Fruit fly (Drosophila melanogaster): ENCODE data around the gene CG11294.

CG11294 gene

DNA sequence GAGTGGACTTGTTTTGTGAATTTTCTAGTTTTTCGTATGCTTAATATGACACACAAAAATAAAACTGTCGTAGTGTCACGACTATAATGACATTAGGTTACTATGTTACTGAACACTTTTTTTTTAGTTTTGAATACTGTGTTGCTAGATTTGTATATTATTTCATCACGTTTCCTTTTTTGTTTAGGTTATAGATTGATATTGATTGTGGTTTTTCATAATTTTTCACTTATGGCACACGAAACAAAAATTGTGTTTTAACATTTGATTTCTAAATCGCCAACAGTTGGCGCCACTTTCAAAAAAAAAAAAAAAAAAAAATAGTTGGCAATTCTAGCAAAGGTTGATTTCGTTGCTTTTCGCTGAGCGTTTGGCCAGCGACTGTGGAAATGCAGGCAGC, at the start of gene CG11294:
TSS of gene CG11294 (minus strand) at position 101 of the 400 bp plus-strand sequence.
- TF ChIP-seq Hr96 (GFP tag; optimal IDR thresholded peaks at IDR 0.05) (no peak), CG1620 (GFP tag; optimal IDR thresholded peaks at IDR 0.05) (no peak), bab1 (GFP tag; optimal IDR thresholded peaks at IDR 0.05) (no peak), CG5204 (GFP tag; optimal IDR thresholded peaks at IDR 0.05) (no peak), tj (GFP tag; optimal IDR thresholded peaks at IDR 0.05) (no peak), CG12768 (GFP tag; optimal IDR thresholded peaks at IDR 0.05) (no peak), Mnt (GFP tag; optimal IDR thresholded peaks at IDR 0.05) (no peak), Clk (GFP tag; optimal IDR thresholded peaks at IDR 0.05) (no peak), CG33017 (tag; optimal IDR thresholded peaks at IDR 0.05) (no peak), CG11617 (GFP tag; optimal IDR thresholded peaks at IDR 0.05) (no peak), cnc (optimal IDR thresholded peaks at IDR 0.05) (no peak), CG7101 (tag; optimal IDR thresholded peaks at IDR 0.05) (no peak), toe (GFP tag; optimal IDR thresholded peaks at IDR 0.05) (no peak), pad (GFP tag; optimal IDR thresholded peaks at IDR 0.05) (no peak), CG7045 (GFP tag; optimal IDR thresholded peaks at IDR 0.05) (no peak)

DNA sequence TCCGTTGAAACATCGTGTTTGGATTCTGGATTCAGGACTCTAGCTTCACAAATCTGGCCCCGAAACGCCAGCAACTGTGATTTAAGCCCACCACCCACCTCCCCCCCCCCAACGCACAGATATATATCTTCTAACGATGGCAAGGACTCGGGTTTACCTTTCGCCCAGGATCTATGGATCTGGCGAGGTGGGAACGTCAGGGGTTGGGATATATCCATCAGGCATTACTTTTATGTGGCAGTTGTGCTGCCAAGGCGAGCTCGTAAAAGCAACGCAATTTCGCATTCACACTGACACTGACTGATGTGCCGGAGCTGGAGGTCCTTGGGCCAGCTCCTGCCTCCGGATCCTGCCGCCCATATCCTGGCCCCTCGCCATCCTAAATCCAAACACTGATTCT, 39.0 kb upstream of the CG11294 start:
- TF ChIP-seq cnc (optimal IDR thresholded peaks at IDR 0.05) (no peak), CG14711 (tag; optimal IDR thresholded peaks at IDR 0.05) (no peak), CG33017 (tag; optimal IDR thresholded peaks at IDR 0.05) (no peak), bab1 (GFP tag; optimal IDR thresholded peaks at IDR 0.05) (no peak), cic (GFP tag; optimal IDR thresholded peaks at IDR 0.05) (no peak), pad (GFP tag; optimal IDR thresholded peaks at IDR 0.05) (no peak), toe (GFP tag; optimal IDR thresholded peaks at IDR 0.05) (no peak), Clk (GFP tag; optimal IDR thresholded peaks at IDR 0.05) (no peak), ovo (GFP tag; optimal IDR thresholded peaks at IDR 0.05) (no peak), CG1620 (GFP tag; optimal IDR thresholded peaks at IDR 0.05) (no peak), tj (GFP tag; optimal IDR thresholded peaks at IDR 0.05) (no peak), CG7045 (GFP tag; optimal IDR thresholded peaks at IDR 0.05) (no peak), CG12768 (GFP tag; optimal IDR thresholded peaks at IDR 0.05) (no peak), Hr96 (GFP tag; optimal IDR thresholded peaks at IDR 0.05) (no peak), CG11617 (GFP tag; optimal IDR thresholded peaks at IDR 0.05) (no peak), Crg-1 (GFP tag; optimal IDR thresholded peaks at IDR 0.05) (no peak), CG5204 (GFP tag; optimal IDR thresholded peaks at IDR 0.05) (no peak), kay (GFP tag; ENCODE audit: borderline replicate concordance) (no peak)

DNA sequence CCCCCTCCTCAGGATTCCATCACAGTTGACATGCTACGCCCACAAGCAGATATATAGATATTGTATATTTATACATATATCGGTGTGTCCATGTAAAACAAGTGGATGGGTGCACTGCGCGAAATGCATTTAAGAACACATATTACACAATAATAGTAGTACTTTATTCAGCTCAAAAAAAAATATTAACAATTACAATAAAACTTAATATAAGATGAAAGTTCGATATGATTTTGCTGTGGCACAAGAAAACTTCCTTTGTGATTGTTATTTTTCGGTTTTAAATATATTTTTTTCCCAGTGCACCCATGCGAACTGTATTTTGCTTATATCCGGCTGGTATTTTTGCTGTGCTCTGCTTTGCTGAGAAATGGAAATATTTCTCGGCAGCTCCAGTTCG, 38.0 kb upstream of the CG11294 start:
- TF ChIP-seq CG12768 (GFP tag; optimal IDR thresholded peaks at IDR 0.05) = no peak
- TF ChIP-seq CG1620 (GFP tag; optimal IDR thresholded peaks at IDR 0.05) = no peak
- TF ChIP-seq pad (GFP tag; optimal IDR thresholded peaks at IDR 0.05) = no peak
- no peak for TF ChIP-seq Crg-1 (GFP tag; optimal IDR thresholded peaks at IDR 0.05)
- TF ChIP-seq ovo (GFP tag; optimal IDR thresholded peaks at IDR 0.05) = no peak
- TF ChIP-seq CG11617 (GFP tag; optimal IDR thresholded peaks at IDR 0.05) = no peak
- TF ChIP-seq Mnt (GFP tag; optimal IDR thresholded peaks at IDR 0.05) = no peak
- no peak for TF ChIP-seq CG7045 (GFP tag; optimal IDR thresholded peaks at IDR 0.05)
- TF ChIP-seq bab1 (GFP tag; optimal IDR thresholded peaks at IDR 0.05) = no peak
- no peak for TF ChIP-seq CG33017 (tag; optimal IDR thresholded peaks at IDR 0.05)
- TF ChIP-seq tj (GFP tag; optimal IDR thresholded peaks at IDR 0.05) = no peak
- TF ChIP-seq toe (GFP tag; optimal IDR thresholded peaks at IDR 0.05) = no peak
- no peak for TF ChIP-seq cnc (optimal IDR thresholded peaks at IDR 0.05)
- TF ChIP-seq Hr96 (GFP tag; optimal IDR thresholded peaks at IDR 0.05) = no peak
- TF ChIP-seq Clk (GFP tag; optimal IDR thresholded peaks at IDR 0.05) = no peak
- no peak for TF ChIP-seq CG7101 (tag; optimal IDR thresholded peaks at IDR 0.05)
- no peak for TF ChIP-seq CG5204 (GFP tag; optimal IDR thresholded peaks at IDR 0.05)
- TF ChIP-seq CG14711 (tag; optimal IDR thresholded peaks at IDR 0.05) = no peak
- TF ChIP-seq kay (GFP tag; ENCODE audit: borderline replicate concordance) = no peak
- no peak for TF ChIP-seq cic (GFP tag; optimal IDR thresholded peaks at IDR 0.05)

DNA sequence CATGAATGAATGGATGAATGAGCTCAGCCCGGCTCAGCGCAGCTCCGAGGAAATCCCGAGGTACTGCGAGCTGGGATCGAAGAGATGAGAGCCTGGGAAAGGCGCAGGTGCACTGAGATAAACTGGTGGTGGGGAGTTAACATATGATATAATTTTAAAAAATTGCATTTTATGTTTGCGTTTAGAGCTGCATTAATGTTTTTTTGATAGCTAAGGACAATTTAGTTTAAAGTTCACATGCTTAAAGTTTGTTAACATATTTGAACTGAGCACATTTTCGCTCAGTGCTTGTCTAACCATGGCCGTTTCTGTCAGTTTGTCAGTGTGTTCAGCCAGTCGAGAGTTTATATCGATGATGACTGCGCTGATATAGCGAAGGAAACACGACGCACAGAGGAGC, 36.9 kb upstream of the CG11294 start:
- TF ChIP-seq CG33017 (tag; optimal IDR thresholded peaks at IDR 0.05) = no peak
- no peak for TF ChIP-seq ovo (GFP tag; optimal IDR thresholded peaks at IDR 0.05)
- TF ChIP-seq CG7045 (GFP tag; optimal IDR thresholded peaks at IDR 0.05) = no peak
- no peak for TF ChIP-seq toe (GFP tag; optimal IDR thresholded peaks at IDR 0.05)
- no peak for TF ChIP-seq bab1 (GFP tag; optimal IDR thresholded peaks at IDR 0.05)
- no peak for TF ChIP-seq pad (GFP tag; optimal IDR thresholded peaks at IDR 0.05)
- TF ChIP-seq kay (GFP tag; ENCODE audit: borderline replicate concordance) = no peak
- TF ChIP-seq cnc (optimal IDR thresholded peaks at IDR 0.05) = no peak
- TF ChIP-seq CG11617 (GFP tag; optimal IDR thresholded peaks at IDR 0.05) = no peak
- TF ChIP-seq Mnt (GFP tag; optimal IDR thresholded peaks at IDR 0.05) = no peak
- TF ChIP-seq Hr96 (GFP tag; optimal IDR thresholded peaks at IDR 0.05) = no peak
- TF ChIP-seq CG7101 (tag; optimal IDR thresholded peaks at IDR 0.05) = no peak

DNA sequence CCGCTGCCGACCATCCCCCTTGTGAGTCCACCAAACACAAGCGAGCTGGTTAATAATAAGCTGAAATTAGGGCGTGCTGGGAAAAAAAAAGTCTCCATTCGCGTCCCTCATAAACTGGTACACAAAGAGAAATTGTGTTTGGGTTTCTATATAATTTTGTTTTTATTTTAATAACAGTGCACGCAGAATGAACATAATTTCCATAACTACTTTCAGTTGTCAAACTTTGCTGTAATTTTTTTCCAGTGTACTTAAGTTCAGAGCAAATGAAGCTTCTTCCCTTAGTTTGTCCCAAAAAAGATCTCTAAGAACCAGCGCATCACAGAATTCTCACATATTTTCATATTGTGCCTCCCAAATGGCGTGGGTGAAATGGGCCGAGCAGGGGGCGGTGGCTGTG, 34.6 kb upstream of the CG11294 start:
- TF ChIP-seq cnc (optimal IDR thresholded peaks at IDR 0.05) = no peak
- no peak for TF ChIP-seq CG12768 (GFP tag; optimal IDR thresholded peaks at IDR 0.05)

DNA sequence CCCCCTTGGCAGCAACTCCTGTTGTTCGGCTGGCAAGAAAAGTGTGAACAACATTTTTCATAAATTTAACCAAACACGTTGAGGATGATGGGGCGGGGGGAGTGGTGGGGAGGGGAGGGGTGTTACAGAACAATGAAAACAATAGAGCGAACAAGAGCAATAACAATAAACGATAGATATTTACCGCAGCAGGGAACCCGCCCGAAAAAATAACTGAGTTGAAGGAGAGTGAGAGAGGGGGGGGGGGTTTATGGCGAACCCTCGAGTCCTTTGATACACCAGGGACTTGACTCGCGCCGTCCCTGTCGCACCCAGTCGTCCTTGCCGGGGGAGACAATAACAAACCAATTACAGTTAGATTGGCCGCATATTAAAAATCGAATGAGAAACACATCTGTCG, 33.4 kb upstream of the CG11294 start:
- TF ChIP-seq Hr96 (GFP tag; optimal IDR thresholded peaks at IDR 0.05) (no peak), cic (GFP tag; optimal IDR thresholded peaks at IDR 0.05) (no peak), CG14711 (tag; optimal IDR thresholded peaks at IDR 0.05) (no peak), pad (GFP tag; optimal IDR thresholded peaks at IDR 0.05) (no peak), CG12768 (GFP tag; optimal IDR thresholded peaks at IDR 0.05) (no peak), toe (GFP tag; optimal IDR thresholded peaks at IDR 0.05) (no peak), Clk (GFP tag; optimal IDR thresholded peaks at IDR 0.05) (no peak), CG33017 (tag; optimal IDR thresholded peaks at IDR 0.05) (no peak), CG5204 (GFP tag; optimal IDR thresholded peaks at IDR 0.05) (no peak), tj (GFP tag; optimal IDR thresholded peaks at IDR 0.05) (no peak), Mnt (GFP tag; optimal IDR thresholded peaks at IDR 0.05) (no peak), cnc (optimal IDR thresholded peaks at IDR 0.05) (no peak), CG11617 (GFP tag; optimal IDR thresholded peaks at IDR 0.05) (no peak), CG7045 (GFP tag; optimal IDR thresholded peaks at IDR 0.05) (no peak), ovo (GFP tag; optimal IDR thresholded peaks at IDR 0.05) (no peak), kay (GFP tag; ENCODE audit: borderline replicate concordance) (no peak), Crg-1 (GFP tag; optimal IDR thresholded peaks at IDR 0.05) (no peak), bab1 (GFP tag; optimal IDR thresholded peaks at IDR 0.05) (no peak)

Data from whole organism, adult.